Worm (Caenorhabditis elegans): ENCODE measurements around the gene try-3.

ce11 chrIV:6602376-6602775, 45.4 kb downstream of the try-3 start, which contains the start of gene F15B10.3:
- TF ChIP-seq ama-1 (optimal IDR thresholded peaks at IDR 0.05), result no peak
- TF ChIP-seq nhr-6 (tag; optimal IDR thresholded peaks at IDR 0.05), result no peak
- no peak for TF ChIP-seq unc-39 (tag; optimal IDR thresholded peaks at IDR 0.05)
- TF ChIP-seq lsy-2 (tag; optimal IDR thresholded peaks at IDR 0.05), result no peak
- TF ChIP-seq fos-1 (tag; optimal IDR thresholded peaks at IDR 0.05), result no peak
- TF ChIP-seq alr-1 (tag; optimal IDR thresholded peaks at IDR 0.05), result no peak
- no peak for TF ChIP-seq elt-1 (tag; optimal IDR thresholded peaks at IDR 0.05)

Data from whole organism, L2 larva.